Fruit fly (Drosophila melanogaster): ENCODE data around the gene Meltrin.

The Meltrin gene

dm6 chr3R:14625215-14626156 lies 71.6 kb downstream of the Meltrin start, which contains the start of the genes put and His4r (continued):
- TF ChIP-seq CG11093 (GFP tag; IDR thresholded peaks at IDR 0.05) (no peak), seq (GFP tag; IDR thresholded peaks at IDR 0.05) (peak; percentile 9; the same call in 1 of the 2 replicates), HHEX (GFP tag; optimal IDR thresholded peaks at IDR 0.05) (no peak), Pdp1 (GFP tag; optimal IDR thresholded peaks at IDR 0.05) (peak in 1 of 2 experiments; percentile 26), repo (GFP tag; optimal IDR thresholded peaks at IDR 0.05) (peak; percentile 47), ro (GFP tag; IDR thresholded peaks at IDR 0.05) (no peak), Jarid2 (GFP tag; optimal IDR thresholded peaks at IDR 0.05) (peak; percentile 57), vfl (GFP tag; optimal IDR thresholded peaks at IDR 0.05) (no peak), her (GFP tag; optimal IDR thresholded peaks at IDR 0.05) (peak; percentile 16), fru (optimal IDR thresholded peaks at IDR 0.05) (no peak), ranshi (GFP tag; IDR thresholded peaks at IDR 0.05) (no peak), emc (GFP tag; optimal IDR thresholded peaks at IDR 0.05) (no peak), CG3995 (GFP tag; optimal IDR thresholded peaks at IDR 0.05) (no peak), Nf-YA (GFP tag; IDR thresholded peaks at IDR 0.05) (no peak), CG11723 (GFP tag; optimal IDR thresholded peaks at IDR 0.05) (no peak), Lim3 (GFP tag; IDR thresholded peaks at IDR 0.05) (no peak), en (GFP tag; optimal IDR thresholded peaks at IDR 0.05) (no peak), CG18476 (GFP tag; optimal IDR thresholded peaks at IDR 0.05) (no peak), CG10431 (GFP tag; optimal IDR thresholded peaks at IDR 0.05) (peak; percentile 71), fd96Cb (tag; optimal IDR thresholded peaks at IDR 0.05) (no peak), CG2199 (GFP tag; IDR thresholded peaks at IDR 0.05) (no peak; the same call in 2 of the 3 replicates), C15 (GFP tag; IDR thresholded peaks at IDR 0.05) (no peak), crc (GFP tag; optimal IDR thresholded peaks at IDR 0.05) (no peak), CTCF (GFP tag; optimal IDR thresholded peaks at IDR 0.05) (peak; percentile 42), kni (GFP tag; optimal IDR thresholded peaks at IDR 0.05) (no peak), Mrtf (GFP tag; IDR thresholded peaks at IDR 0.05) (no peak), Lhr (GFP tag; optimal IDR thresholded peaks at IDR 0.05) (peak; percentile 22), CrebB (tag; optimal IDR thresholded peaks at IDR 0.05) (peak; percentile 45), CG17829 (tag; optimal IDR thresholded peaks at IDR 0.05) (peak; percentile 67), prd (optimal IDR thresholded peaks at IDR 0.05) (no peak), prd (GFP tag; IDR thresholded peaks at IDR 0.05) (no peak), dimm (GFP tag; IDR thresholded peaks at IDR 0.05) (no peak), otp (GFP tag; IDR thresholded peaks at IDR 0.05) (no peak), gcm2 (GFP tag; optimal IDR thresholded peaks at IDR 0.05) (no peak), CG7928 (GFP tag; optimal IDR thresholded peaks at IDR 0.05) (peak; percentile 87), Sin3A (optimal IDR thresholded peaks at IDR 0.05) (peak; percentile 74), CG1832 (GFP tag; optimal IDR thresholded peaks at IDR 0.05) (no peak), Side (GFP tag; optimal IDR thresholded peaks at IDR 0.05) (peak; percentile 31), CG6683 (GFP tag; optimal IDR thresholded peaks at IDR 0.05) (no peak), Ada2b (GFP tag; IDR thresholded peaks at IDR 0.05) (no peak), luna (GFP tag; optimal IDR thresholded peaks at IDR 0.05) (no peak), CG30020 (tag; optimal IDR thresholded peaks at IDR 0.05) (peak; percentile 11), Taf1 (GFP tag; IDR thresholded peaks at IDR 0.05) (no peak), HLH4C (GFP tag; IDR thresholded peaks at IDR 0.05; ENCODE audit: partially characterized antibody) (peak; percentile 61; the same call in 2 of the 3 replicates), CG7271 (tag; optimal IDR thresholded peaks at IDR 0.05) (no peak), CG14710 (tag; optimal IDR thresholded peaks at IDR 0.05) (peak; percentile 52), Lpt (GFP tag; optimal IDR thresholded peaks at IDR 0.05) (no peak), shn (GFP tag; optimal IDR thresholded peaks at IDR 0.05) (no peak), CG15073 (GFP tag; optimal IDR thresholded peaks at IDR 0.05) (no peak), sd (tag; optimal IDR thresholded peaks at IDR 0.05) (no peak), CG2202 (tag; optimal IDR thresholded peaks at IDR 0.05) (peak; percentile 14)

Measured in whole organism, embryonic.